Worm (Caenorhabditis elegans) whole organism, mixed stage, embryonic: ENCODE measurements around the gene W04G3.11.

Experiments used
- bed-3 ChIP-seq: fragments of 200-800 bp; sonication (Bioruptor generic); optimal IDR thresholded peaks from 3 replicates; lab custom pipeline; 2018; ENCODE audit warnings: mild to moderate bottlenecking, missing genetic modification characterization, moderate library complexity, missing compliant biosample characterization
- blmp-1 ChIP-seq: fragments of 150-350 bp; optimal IDR thresholded peaks from 2 replicates; lab custom pipeline; 2014; ENCODE audit warnings: missing biosample characterization, missing genetic modification characterization
- ceh-39 ChIP-seq: fragments of 150-350 bp; optimal IDR thresholded peaks from 2 replicates; lab custom pipeline; 2014; ENCODE audit warnings: missing biosample characterization, missing genetic modification characterization
- ceh-43 ChIP-seq: fragments of 200-800 bp; sonication (Bioruptor generic); optimal IDR thresholded peaks from 2 replicates; lab custom pipeline; 2018; ENCODE audit warnings: mild to moderate bottlenecking, missing genetic modification characterization, moderate library complexity, missing compliant biosample characterization
- ces-1 ChIP-seq: fragments of 150-350 bp; optimal IDR thresholded peaks from 2 replicates; lab custom pipeline; 2014; ENCODE audit warnings: missing biosample characterization, missing genetic modification reagents, missing genetic modification characterization
- cnd-1 ChIP-seq: fragments of 200-800 bp; sonication (Bioruptor generic); optimal IDR thresholded peaks from 2 replicates; lab custom pipeline; 2018; ENCODE audit warnings: mild to moderate bottlenecking, missing genetic modification characterization, missing compliant biosample characterization
- drap-1 ChIP-seq: fragments of 200-800 bp; sonication (Bioruptor generic); optimal IDR thresholded peaks from 3 replicates; lab custom pipeline; 2018; ENCODE audit warnings: mild to moderate bottlenecking, missing genetic modification characterization, missing compliant biosample characterization
- elt-1 ChIP-seq: sonication (generic microtip); optimal IDR thresholded peaks from 2 replicates; lab custom pipeline; 2017; ENCODE audit warnings: missing genetic modification characterization, mild to moderate bottlenecking, missing compliant biosample characterization, antibody characterized with exemption, moderate library complexity, borderline replicate concordance; ENCODE audit not compliant: insufficient read depth
- elt-3 ChIP-seq: fragments of 150-350 bp; optimal IDR thresholded peaks from 2 replicates; lab custom pipeline; 2014; ENCODE audit warnings: missing biosample characterization, missing genetic modification characterization
- flh-1 ChIP-seq: fragments of 200-800 bp; sonication (Bioruptor generic); optimal IDR thresholded peaks from 2 replicates; lab custom pipeline; 2018; ENCODE audit warnings: mild to moderate bottlenecking, missing genetic modification characterization, moderate library complexity, missing compliant biosample characterization
- ham-2 ChIP-seq: fragments of 200-800 bp; sonication (Bioruptor generic); optimal IDR thresholded peaks from 2 replicates; lab custom pipeline; 2018; ENCODE audit warnings: mild to moderate bottlenecking, missing genetic modification characterization, missing compliant biosample characterization
- hlh-1 ChIP-seq: fragments of 150-350 bp; optimal IDR thresholded peaks from 2 replicates; lab custom pipeline; 2014; ENCODE audit warnings: missing biosample characterization, missing genetic modification reagents, missing genetic modification characterization
- lin-32 ChIP-seq: fragments of 200-800 bp; sonication (Bioruptor generic); optimal IDR thresholded peaks from 2 replicates; lab custom pipeline; 2018; ENCODE audit warnings: mild to moderate bottlenecking, missing genetic modification characterization, missing compliant biosample characterization
- lsy-2 ChIP-seq: fragments of 150-350 bp; optimal IDR thresholded peaks from 2 replicates; lab custom pipeline; 2014; ENCODE audit warnings: missing biosample characterization, missing genetic modification characterization
- mab-5 ChIP-seq: fragments of 150-350 bp; optimal IDR thresholded peaks from 2 replicates; lab custom pipeline; 2014; ENCODE audit warnings: missing biosample characterization, missing genetic modification characterization
- mep-1 ChIP-seq: fragments of 150-350 bp; optimal IDR thresholded peaks from 2 replicates; lab custom pipeline; 2017; ENCODE audit warnings: missing biosample characterization, missing genetic modification reagents, missing genetic modification characterization, inconsistent platforms
- mls-2 ChIP-seq: sonication (generic microtip); optimal IDR thresholded peaks from 2 replicates; lab custom pipeline; 2016; ENCODE audit warnings: mild to moderate bottlenecking, missing genetic modification characterization, moderate library complexity, missing compliant biosample characterization
- nhr-12 ChIP-seq: fragments of 150-350 bp; optimal IDR thresholded peaks from 2 replicates; lab custom pipeline; 2014; ENCODE audit warnings: missing biosample characterization, missing genetic modification characterization
- nhr-2 ChIP-seq: fragments of 150-350 bp; optimal IDR thresholded peaks from 2 replicates; lab custom pipeline; 2014; ENCODE audit warnings: missing biosample characterization, missing genetic modification characterization
- nhr-237 ChIP-seq: fragments of 150-350 bp; optimal IDR thresholded peaks from 2 replicates; lab custom pipeline; 2014; ENCODE audit warnings: missing biosample characterization, missing genetic modification characterization
- nhr-28 ChIP-seq: fragments of 150-350 bp; optimal IDR thresholded peaks from 2 replicates; lab custom pipeline; 2014; ENCODE audit warnings: missing biosample characterization, missing genetic modification characterization
- nhr-76 ChIP-seq: sonication (generic microtip); optimal IDR thresholded peaks from 2 replicates; lab custom pipeline; 2017; ENCODE audit warnings: missing biosample characterization, missing genetic modification characterization
- pha-4 ChIP-seq: fragments of 150-350 bp; optimal IDR thresholded peaks from 2 replicates; lab custom pipeline; 2018; ENCODE audit warnings: missing biosample characterization, missing genetic modification reagents, missing genetic modification characterization
- sem-2 ChIP-seq: fragments of 200-800 bp; sonication (Bioruptor generic); optimal IDR thresholded peaks from 2 replicates; lab custom pipeline; 2018; ENCODE audit warnings: mild to moderate bottlenecking, missing genetic modification characterization, missing compliant biosample characterization
- snpc-4 ChIP-seq: fragments of 150-350 bp; optimal IDR thresholded peaks from 2 replicates; lab custom pipeline; 2014; ENCODE audit warnings: missing biosample characterization, missing genetic modification characterization
- tbx-8 ChIP-seq: fragments of 200-800 bp; sonication (Bioruptor generic); optimal IDR thresholded peaks from 2 replicates; lab custom pipeline; 2018; ENCODE audit warnings: mild to moderate bottlenecking, missing genetic modification characterization, moderate library complexity, missing compliant biosample characterization
- unc-120 ChIP-seq: sonication (generic microtip); optimal IDR thresholded peaks from 2 replicates; lab custom pipeline; 2017; ENCODE audit warnings: missing genetic modification characterization, missing compliant biosample characterization; ENCODE audit not compliant: poor library complexity, severe bottlenecking
- unc-39 ChIP-seq: fragments of 150-350 bp; optimal IDR thresholded peaks from 2 replicates; lab custom pipeline; 2014; ENCODE audit warnings: missing biosample characterization, missing genetic modification characterization
- unc-62 ChIP-seq: fragments of 150-350 bp; optimal IDR thresholded peaks from 2 replicates; lab custom pipeline; 2014; ENCODE audit warnings: missing biosample characterization, missing genetic modification reagents, missing genetic modification characterization
- zip-8 ChIP-seq: fragments of 150-350 bp; optimal IDR thresholded peaks from 2 replicates; lab custom pipeline; 2014; ENCODE audit warnings: missing biosample characterization, missing genetic modification characterization
- ztf-11 ChIP-seq: fragments of 150-350 bp; optimal IDR thresholded peaks from 2 replicates; lab custom pipeline; 2014; ENCODE audit warnings: missing biosample characterization, missing genetic modification characterization

Gene W04G3.11

ce11 chrX:11097343-11097742 is 8.3 kb downstream of the W04G3.11 start:
- TF ChIP-seq mls-2 (tag; lab: Kevin White, UChicago): no peak
- TF ChIP-seq flh-1: no peak
- no peak for TF ChIP-seq tbx-8 (GFP tag; lab: Kevin White, UChicago)
- no peak for TF ChIP-seq cnd-1 (tag; lab: Kevin White, UChicago)
- no peak for TF ChIP-seq ham-2 (GFP tag; lab: Kevin White, UChicago)
- TF ChIP-seq elt-3: no peak
- no peak for TF ChIP-seq mab-5 (tag; lab: Kevin White, UChicago)

DNA sequence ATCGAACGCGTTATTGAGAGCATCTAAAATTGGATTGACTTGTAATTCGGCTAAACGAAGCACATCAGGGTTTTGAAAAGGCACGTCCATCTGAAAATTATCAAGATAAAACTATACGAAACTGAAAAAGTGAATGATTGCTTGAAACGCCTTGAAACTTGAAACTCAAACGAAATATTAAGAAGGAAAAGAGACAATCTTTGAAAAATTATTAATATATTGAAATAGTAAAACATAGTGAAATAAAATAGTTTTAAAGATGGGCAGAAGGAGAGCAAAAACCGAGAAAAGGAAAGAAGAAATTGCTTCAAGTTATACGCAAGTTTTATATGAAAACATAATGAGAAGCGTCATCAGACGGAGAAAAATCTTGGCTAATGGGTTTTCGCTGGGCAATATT is 9.1 kb downstream of the W04G3.11 start, which contains the start of gene W02H3.3:
Gene W02H3.3 (minus strand): TSS at position 101 of the 400 bp plus-strand sequence.
- TF ChIP-seq zip-8: no peak
- no peak for TF ChIP-seq ceh-39
- TF ChIP-seq unc-39 (tag; lab: Kevin White, UChicago): no peak
- no peak for TF ChIP-seq ces-1 (GFP tag; lab: Kevin White, UChicago)
- TF ChIP-seq elt-3: no peak
- no peak for TF ChIP-seq ham-2 (GFP tag; lab: Kevin White, UChicago)
- no peak for TF ChIP-seq hlh-1 (tag; lab: Kevin White, UChicago)
- no peak for TF ChIP-seq drap-1 (GFP tag; lab: Kevin White, UChicago)

DNA sequence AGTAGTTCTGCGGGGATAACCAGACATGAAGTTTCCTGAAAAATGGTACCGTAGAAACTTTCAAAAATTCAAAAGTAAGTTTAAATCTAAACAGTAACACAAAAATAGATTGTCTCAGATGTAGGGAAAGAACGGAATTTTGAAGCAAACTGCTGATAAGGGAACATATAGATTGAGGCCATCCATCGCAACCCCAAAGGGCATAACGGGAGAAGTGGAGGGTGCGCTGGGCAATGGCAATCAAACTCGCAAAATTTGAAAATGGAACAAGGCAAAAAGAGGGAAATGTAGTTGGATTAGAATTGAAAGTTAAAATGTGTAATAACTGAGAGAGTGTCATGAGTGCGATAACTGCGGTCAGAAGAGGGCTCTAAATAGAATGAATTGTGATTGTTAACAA is 14.2 kb downstream of the W04G3.11 start:
- no peak for TF ChIP-seq nhr-237 (tag; lab: Kevin White, UChicago)
- no peak for TF ChIP-seq nhr-76
- no peak for TF ChIP-seq lsy-2
- TF ChIP-seq nhr-2 (tag; lab: Kevin White, UChicago): no peak

- TF ChIP-seq flh-1 (no peak), sem-2 (GFP tag; lab: Kevin White, UChicago) (no peak), lin-32 (GFP tag; lab: Kevin White, UChicago) (no peak), mep-1 (tag; lab: Kevin White, UChicago) (no peak), ceh-39 (no peak), cnd-1 (tag; lab: Kevin White, UChicago) (no peak), mls-2 (tag; lab: Kevin White, UChicago) (no peak), nhr-12 (tag; lab: Kevin White, UChicago) (no peak), lsy-2 (no peak), drap-1 (GFP tag; lab: Kevin White, UChicago) (no peak), elt-1 (tag; lab: Kevin White, UChicago) (no peak), mab-5 (tag; lab: Kevin White, UChicago) (no peak), bed-3 (GFP tag; lab: Kevin White, UChicago) (no peak), ceh-43 (no peak), nhr-2 (tag; lab: Kevin White, UChicago) (no peak), tbx-8 (GFP tag; lab: Kevin White, UChicago) (no peak), hlh-1 (tag; lab: Kevin White, UChicago) (no peak), unc-39 (tag; lab: Kevin White, UChicago) (no peak), unc-62 (no peak), blmp-1 (no peak)
These were observed 16.1 kb downstream of the W04G3.11 start, which contains the start of gene W02H3.1 for ce11 chrX:11104883-11105629. Gene W02H3.1 (minus strand): TSS chrX:11105460.

ce11 chrX:11107076-11107475 is 18.1 kb downstream of the W04G3.11 start, which contains the start of gene clc-17:
Gene clc-17 (plus strand): TSS chrX:11107376.
- no peak for TF ChIP-seq ceh-39

DNA sequence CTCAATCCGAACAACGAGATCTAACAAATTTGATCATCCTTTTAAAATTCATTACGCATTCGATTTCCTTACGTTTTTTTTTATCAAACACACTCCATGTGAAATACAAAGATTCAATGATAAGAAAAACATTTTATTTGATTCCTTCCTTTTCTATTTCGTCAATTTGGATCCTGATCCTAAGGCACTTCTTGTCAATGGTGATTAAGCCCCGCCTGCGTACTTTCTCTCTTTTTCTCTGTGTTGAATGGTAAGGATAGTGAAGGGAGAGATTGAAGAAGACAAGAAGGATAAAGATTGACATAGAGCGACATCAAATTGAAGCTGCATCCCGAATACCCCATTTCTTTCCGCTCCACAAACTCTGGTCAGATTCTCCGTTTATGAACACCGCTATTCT is 20.2 kb downstream of the W04G3.11 start, which contains the start of gene grd-1:
Gene grd-1 (plus strand): TSS at position 241 of the 400 bp plus-strand sequence.
- no peak for TF ChIP-seq cnd-1 (tag; lab: Kevin White, UChicago)
- no peak for TF ChIP-seq hlh-1 (tag; lab: Kevin White, UChicago)
- TF ChIP-seq nhr-237 (tag; lab: Kevin White, UChicago): no peak
- no peak for TF ChIP-seq snpc-4 (tag; lab: Kevin White, UChicago)
- TF ChIP-seq nhr-28: no peak
- no peak for TF ChIP-seq nhr-2 (tag; lab: Kevin White, UChicago)
- no peak for TF ChIP-seq blmp-1
- no peak for TF ChIP-seq drap-1 (GFP tag; lab: Kevin White, UChicago)
- TF ChIP-seq tbx-8 (GFP tag; lab: Kevin White, UChicago): no peak
- no peak for TF ChIP-seq ceh-43
- TF ChIP-seq pha-4: no peak
- TF ChIP-seq ztf-11 (tag; lab: Kevin White, UChicago): no peak
- no peak for TF ChIP-seq unc-120 (tag; lab: Kevin White, UChicago)
- no peak for TF ChIP-seq bed-3 (GFP tag; lab: Kevin White, UChicago)
- TF ChIP-seq lin-32 (GFP tag; lab: Kevin White, UChicago): no peak
- TF ChIP-seq unc-39 (tag; lab: Kevin White, UChicago): no peak
- TF ChIP-seq unc-62: no peak
- no peak for TF ChIP-seq ces-1 (GFP tag; lab: Kevin White, UChicago)
- TF ChIP-seq sem-2 (GFP tag; lab: Kevin White, UChicago): no peak
- TF ChIP-seq flh-1: no peak
- TF ChIP-seq, all 35 proteins: peak for 0
